Fruit fly (Drosophila melanogaster): ENCODE data around the gene CG13857.

The CG13857 gene

DNA sequence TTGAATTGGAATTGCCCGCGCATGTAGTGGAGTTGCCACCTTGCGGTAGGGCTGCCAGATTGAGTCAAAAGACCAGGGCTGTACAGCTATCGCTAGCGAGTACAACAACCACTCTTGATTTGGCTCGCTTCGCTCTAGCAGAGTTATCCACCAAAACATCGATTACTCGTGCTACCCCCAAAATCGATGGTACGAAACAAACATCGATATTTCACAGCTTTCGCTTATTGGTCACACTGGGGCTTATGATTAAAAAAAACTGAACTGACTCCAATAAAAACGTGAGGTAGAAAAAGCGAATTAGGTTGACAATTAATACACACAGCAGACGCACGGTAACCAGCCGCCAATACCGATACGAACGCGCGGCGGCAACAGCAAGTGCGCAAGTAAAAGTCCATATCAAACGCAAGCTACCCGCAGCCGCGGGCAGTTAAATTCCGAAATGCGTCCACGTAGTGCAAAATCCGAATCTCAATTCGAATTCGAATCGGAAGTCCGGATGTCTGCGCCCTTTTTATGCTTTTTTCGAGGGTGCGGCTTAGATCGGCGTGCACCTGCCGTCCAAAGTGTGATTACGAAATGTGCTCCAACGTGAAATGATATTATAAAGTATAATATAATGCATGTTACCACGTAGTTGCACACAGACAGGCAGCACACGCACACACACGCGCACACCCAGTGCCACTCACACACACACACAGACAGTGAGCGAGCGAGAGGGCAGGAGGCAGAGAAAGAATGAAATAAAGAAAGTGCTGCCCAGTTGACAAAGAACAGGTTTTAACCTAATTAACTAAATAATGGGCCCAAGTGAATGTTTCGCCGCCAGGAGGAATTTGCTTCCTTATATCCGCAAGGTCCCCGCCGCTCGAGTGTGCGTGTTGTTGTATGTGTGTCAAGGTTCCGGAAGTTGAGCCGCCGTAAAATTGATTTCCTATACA lies 37.2 kb downstream of the CG13857 start, which contains the start of gene Sar1 (continued):
- TF ChIP-seq CG1529 (GFP tag; optimal IDR thresholded peaks at IDR 0.05) (no peak), BtbVII (GFP tag; optimal IDR thresholded peaks at IDR 0.05) (no peak), Dip3 (GFP tag; optimal IDR thresholded peaks at IDR 0.05) (peak; percentile 3), bsh (GFP tag; optimal IDR thresholded peaks at IDR 0.05) (no peak), CG17328 (GFP tag; IDR thresholded peaks at IDR 0.05) (no peak), fd3F (GFP tag; optimal IDR thresholded peaks at IDR 0.05) (no peak), sisA (GFP tag; IDR thresholded peaks at IDR 0.05) (peak; percentile 53), D19B (GFP tag; optimal IDR thresholded peaks at IDR 0.05) (no peak), CG8290 (GFP tag; optimal IDR thresholded peaks at IDR 0.05) (peak; percentile 55), CG8290 (tag; optimal IDR thresholded peaks at IDR 0.05) (peak in 1 of 2 experiments; percentile 92), CG8359 (GFP tag; optimal IDR thresholded peaks at IDR 0.05; ENCODE audit: borderline replicate concordance) (no peak), chinmo (GFP tag; IDR thresholded peaks at IDR 0.05; ENCODE audit: partially characterized antibody) (peak; percentile 94; the same call in 3 of the 4 replicates), CG6854 (GFP tag; optimal IDR thresholded peaks at IDR 0.05) (peak; percentile 39), YL-1 (GFP tag; optimal IDR thresholded peaks at IDR 0.05) (peak; percentile 80), phol (tag; optimal IDR thresholded peaks at IDR 0.05) (peak; percentile 73), tio (GFP tag; optimal IDR thresholded peaks at IDR 0.05) (no peak), CG11560 (tag; IDR thresholded peaks at IDR 0.05) (peak; percentile 89), B-H2 (GFP tag; optimal IDR thresholded peaks at IDR 0.05) (peak; percentile 58), unc-4 (GFP tag; IDR thresholded peaks at IDR 0.05; ENCODE audit: partially characterized antibody) (peak; percentile 97), Dref (GFP tag; IDR thresholded peaks at IDR 0.05) (peak; percentile 98), Taf1 (GFP tag; IDR thresholded peaks at IDR 0.05) (no peak), tna (GFP tag; IDR thresholded peaks at IDR 0.05; ENCODE audit: partially characterized antibody) (peak; percentile 69), CG2129 (GFP tag; IDR thresholded peaks at IDR 0.05; ENCODE audit: partially characterized antibody) (peak; percentile 92), CG9876 (GFP tag; optimal IDR thresholded peaks at IDR 0.05) (peak; percentile 40), z (GFP tag; IDR thresholded peaks at IDR 0.05) (no peak; the same call in 2 of the 3 replicates), CG1792 (GFP tag; optimal IDR thresholded peaks at IDR 0.05) (peak; percentile 35), Med (GFP tag) (peak; percentile 90), CG8388 (GFP tag; optimal IDR thresholded peaks at IDR 0.05) (no peak), CG11456 (GFP tag; IDR thresholded peaks at IDR 0.05) (peak; percentile 69; the same call in 2 of the 3 replicates), row (GFP tag; IDR thresholded peaks at IDR 0.05) (peak; percentile 44; the same call in 2 of the 3 replicates), CG31224 (GFP tag; IDR thresholded peaks at IDR 0.05) (no peak), lilli (GFP tag; optimal IDR thresholded peaks at IDR 0.05) (peak; percentile 42), NfI (GFP tag; optimal IDR thresholded peaks at IDR 0.05) (no peak), CG10209 (GFP tag; optimal IDR thresholded peaks at IDR 0.05) (no peak), sqz (GFP tag; optimal IDR thresholded peaks at IDR 0.05) (peak; percentile 91), nerfin-1 (tag; optimal IDR thresholded peaks at IDR 0.05) (peak; percentile 31), Bdp1 (GFP tag; optimal IDR thresholded peaks at IDR 0.05) (no peak), NK7.1 (GFP tag; optimal IDR thresholded peaks at IDR 0.05) (no peak), Gsc (GFP tag; IDR thresholded peaks at IDR 0.05) (no peak), CG7745 (tag; optimal IDR thresholded peaks at IDR 0.05) (no peak), bbx (GFP tag; IDR thresholded peaks at IDR 0.05; ENCODE audit: partially characterized antibody) (peak; percentile 96), ERR (GFP tag; optimal IDR thresholded peaks at IDR 0.05) (peak; percentile 46)
